Fruit fly (Drosophila melanogaster) whole organism, embryonic: Measurements from ENCODE around the gene Jupiter.
A peak's percentile ranks its signal among the peaks of the same experiment; 100 is the strongest.

Experiments used
- ATbp ChIP-seq: fragments of 200-800 bp; sonication (Bioruptor generic); optimal IDR thresholded peaks from 2 replicates; lab custom pipeline; 2017; ENCODE audit warnings: missing biosample characterization, mild to moderate bottlenecking, missing genetic modification characterization, missing genetic modification reagents
- Ada2b ChIP-seq: fragments of 200-800 bp; sonication (Bioruptor generic); IDR thresholded peaks from 2 replicates; pipeline ENCODE4 v1.3.6; 2022; ENCODE audit warnings: missing biosample characterization, missing genetic modification characterization
- Atf6 ChIP-seq: fragments of 200-800 bp; sonication (Bioruptor generic); IDR thresholded peaks from 2 replicates; pipeline ENCODE4 v1.3.6; 2022; ENCODE audit warnings: missing biosample characterization, missing genetic modification characterization
- CG1024 ChIP-seq: fragments of 200-800 bp; sonication (Bioruptor generic); IDR thresholded peaks from 2 replicates; pipeline ENCODE4 v1.3.6; 2022; ENCODE audit warnings: missing biosample characterization, missing genetic modification characterization
- CG13424 ChIP-seq: fragments of 200-800 bp; sonication (Bioruptor generic); optimal IDR thresholded peaks from 2 replicates; lab custom pipeline; 2019; ENCODE audit warnings: missing biosample characterization, mild to moderate bottlenecking, missing genetic modification characterization, moderate library complexity
- CG17359 ChIP-seq: fragments of 200-800 bp; sonication (Bioruptor generic); optimal IDR thresholded peaks from 3 replicates; lab custom pipeline; 2018; ENCODE audit warnings: missing biosample characterization, mild to moderate bottlenecking, missing genetic modification characterization, moderate library complexity
- CG17385 ChIP-seq: fragments of 200-800 bp; sonication (Bioruptor generic); optimal IDR thresholded peaks from 3 replicates; lab custom pipeline; 2018; ENCODE audit warnings: missing biosample characterization, mild to moderate bottlenecking, missing genetic modification characterization
- CG17829 ChIP-seq: fragments of 200-800 bp; optimal IDR thresholded peaks from 2 replicates; lab custom pipeline; 2019; ENCODE audit warnings: missing biosample characterization, mild to moderate bottlenecking, missing genetic modification characterization, moderate library complexity
- CG1792 ChIP-seq: fragments of 200-800 bp; sonication (Bioruptor generic); optimal IDR thresholded peaks from 2 replicates; lab custom pipeline; 2016; ENCODE audit warnings: missing biosample characterization, missing genetic modification characterization
- CG18476 ChIP-seq: fragments of 200-800 bp; sonication (Bioruptor generic); optimal IDR thresholded peaks from 2 replicates; lab custom pipeline; 2016; ENCODE audit warnings: missing biosample characterization, mild to moderate bottlenecking, missing genetic modification characterization
- CG2116 ChIP-seq: fragments of 200-800 bp; sonication (Bioruptor generic); optimal IDR thresholded peaks from 3 replicates; lab custom pipeline; 2018; ENCODE audit warnings: missing biosample characterization, mild to moderate bottlenecking, missing genetic modification characterization
- CG2712 ChIP-seq: fragments of 200-800 bp; optimal IDR thresholded peaks from 3 replicates; lab custom pipeline; 2019; ENCODE audit warnings: missing biosample characterization, mild to moderate bottlenecking, missing genetic modification characterization, moderate library complexity
- CG2889 ChIP-seq: fragments of 200-800 bp; sonication (Bioruptor generic); IDR thresholded peaks from 3 replicates; pipeline ENCODE4 v1.3.6; 2022; ENCODE audit warnings: missing biosample characterization, missing genetic modification characterization
- CG31388 ChIP-seq: fragments of 200-800 bp; sonication (Bioruptor generic); optimal IDR thresholded peaks from 2 replicates; lab custom pipeline; 2016; ENCODE audit warnings: missing biosample characterization, missing genetic modification characterization
- CG4424 ChIP-seq: fragments of 200-800 bp; sonication (Bioruptor generic); optimal IDR thresholded peaks from 3 replicates; lab custom pipeline; 2016; ENCODE audit warnings: missing biosample characterization, missing genetic modification characterization
- CG4730 ChIP-seq: fragments of 200-800 bp; sonication (Bioruptor generic); IDR thresholded peaks from 2 replicates; pipeline ENCODE4 v1.3.6; 2022; ENCODE audit warnings: missing biosample characterization, missing genetic modification characterization
- CG6765 ChIP-seq: fragments of 200-800 bp; sonication (Bioruptor generic); optimal IDR thresholded peaks from 3 replicates; lab custom pipeline; 2017; ENCODE audit warnings: missing biosample characterization, mild to moderate bottlenecking, missing genetic modification characterization
- CG7271 ChIP-seq: fragments of 200-800 bp; sonication (Bioruptor generic); optimal IDR thresholded peaks from 2 replicates; lab custom pipeline; 2018; ENCODE audit warnings: missing biosample characterization, mild to moderate bottlenecking, missing genetic modification characterization, moderate library complexity
- CG7372 ChIP-seq: fragments of 200-800 bp; sonication (Bioruptor generic); IDR thresholded peaks from 2 replicates; pipeline ENCODE4 v1.3.6; 2022; ENCODE audit warnings: missing biosample characterization, missing genetic modification characterization
- Elba2 ChIP-seq: fragments of 200-800 bp; sonication (Bioruptor generic); optimal IDR thresholded peaks from 3 replicates; lab custom pipeline; 2016; ENCODE audit warnings: missing biosample characterization, missing genetic modification characterization
- H15 ChIP-seq: fragments of 200-800 bp; sonication (Bioruptor generic); IDR thresholded peaks from 3 replicates; pipeline ENCODE4 v1.3.6; 2022; ENCODE audit warnings: missing biosample characterization, missing genetic modification characterization
- Hmr ChIP-seq: fragments of 200-800 bp; sonication (Bioruptor generic); optimal IDR thresholded peaks from 3 replicates; lab custom pipeline; 2017; ENCODE audit warnings: mild to moderate bottlenecking, missing biosample characterization, missing genetic modification reagents, missing genetic modification characterization
- Hr78 ChIP-seq, 2 experiments: fragments of 200-800 bp in 1 of 2; fragments of >200 bp in 1 of 2; sonication (Bioruptor generic) in 1 of 2; optimal IDR thresholded peaks; 2 replicates each; lab custom pipeline; 2017 to 2019; ENCODE audit warnings: missing biosample characterization in 2 of 2, missing genetic modification characterization in 2 of 2, mild to moderate bottlenecking in 1 of 2, moderate library complexity in 1 of 2
- Lhr ChIP-seq: fragments of 200-800 bp; sonication (Bioruptor generic); optimal IDR thresholded peaks from 3 replicates; lab custom pipeline; 2017; ENCODE audit warnings: mild to moderate bottlenecking, missing biosample characterization, missing genetic modification reagents, missing genetic modification characterization
- MBD-R2 ChIP-seq: fragments of 200-800 bp; sonication (Bioruptor generic); IDR thresholded peaks from 2 replicates; pipeline ENCODE4 v1.3.6; 2022; ENCODE audit warnings: missing biosample characterization, missing genetic modification characterization
- Mes4 ChIP-seq: fragments of 200-800 bp; sonication (Bioruptor generic); optimal IDR thresholded peaks from 2 replicates; lab custom pipeline; 2016; ENCODE audit warnings: missing biosample characterization, missing genetic modification characterization
- Oaz ChIP-seq: fragments of 200-800 bp; sonication (Bioruptor generic); IDR thresholded peaks from 2 replicates; pipeline ENCODE4 v1.3.6; 2022; ENCODE audit warnings: missing biosample characterization, missing genetic modification characterization
- Opbp ChIP-seq: fragments of 200-800 bp; sonication (Bioruptor generic); IDR thresholded peaks from 3 replicates; pipeline ENCODE4 v1.3.6; 2022; ENCODE audit warnings: missing biosample characterization, missing genetic modification characterization; ENCODE audit not compliant: partially characterized antibody
- Ptx1 ChIP-seq: fragments of 200-800 bp; sonication (Bioruptor generic); IDR thresholded peaks from 2 replicates; pipeline ENCODE4 v1.3.6; 2022; ENCODE audit warnings: missing biosample characterization, missing genetic modification characterization
- Rfx ChIP-seq: fragments of 200-800 bp; sonication (Bioruptor generic); IDR thresholded peaks from 2 replicates; pipeline ENCODE4 v1.3.6; 2022; ENCODE audit warnings: missing biosample characterization, missing genetic modification characterization
- Usf ChIP-seq: fragments of 200-800 bp; sonication (Bioruptor generic); optimal IDR thresholded peaks from 2 replicates; lab custom pipeline; 2017; ENCODE audit warnings: missing genotype, missing biosample characterization, missing genetic modification characterization
- Vsx1 ChIP-seq: fragments of 200-800 bp; sonication (Bioruptor generic); optimal IDR thresholded peaks from 2 replicates; lab custom pipeline; 2017; ENCODE audit warnings: missing biosample characterization, mild to moderate bottlenecking, missing genetic modification characterization, missing genetic modification reagents
- ato ChIP-seq: fragments of 200-800 bp; sonication (Bioruptor generic); IDR thresholded peaks from 2 replicates; pipeline ENCODE4 v1.3.6; 2022; ENCODE audit warnings: missing biosample characterization, missing genetic modification characterization; ENCODE audit not compliant: partially characterized antibody
- br ChIP-seq: fragments of >200 bp; optimal IDR thresholded peaks from 2 replicates; lab custom pipeline; 2017
- bsh ChIP-seq, 2 experiments: fragments of 200-800 bp; sonication (Bioruptor generic); optimal IDR thresholded peaks; 2 replicates each; lab custom pipeline; 2017 to 2018; ENCODE audit warnings: mild to moderate bottlenecking in 2 of 2, missing biosample characterization in 2 of 2, missing genetic modification characterization in 2 of 2, moderate library complexity in 1 of 2
- cas ChIP-seq: fragments of 200-800 bp; sonication (Bioruptor generic); IDR thresholded peaks from 2 replicates; pipeline ENCODE4 v1.3.6; 2022; ENCODE audit warnings: missing biosample characterization, missing genetic modification characterization
- ci ChIP-seq: fragments of 200-800 bp; sonication (Bioruptor generic); IDR thresholded peaks from 3 replicates; pipeline ENCODE4 v1.3.6; 2022; ENCODE audit warnings: missing biosample characterization, missing genetic modification characterization
- dpn ChIP-seq, 2 experiments: fragments of 200-800 bp; sonication (Bioruptor generic); optimal IDR thresholded peaks; 3 replicates each; lab custom pipeline; 2016; ENCODE audit warnings: missing biosample characterization in 2 of 2, missing genetic modification characterization in 2 of 2
- dysf ChIP-seq: fragments of 200-800 bp; sonication (Bioruptor generic); IDR thresholded peaks from 3 replicates; pipeline ENCODE4 v1.3.6; 2022; ENCODE audit warnings: missing biosample characterization, missing genetic modification characterization
- emc ChIP-seq: fragments of 200-800 bp; sonication (Bioruptor generic); optimal IDR thresholded peaks from 2 replicates; lab custom pipeline; 2016; ENCODE audit warnings: missing biosample characterization, missing genetic modification characterization
- eve ChIP-seq, 2 experiments: fragments of >200 bp; optimal IDR thresholded peaks; 2 replicates each; lab custom pipeline; 2017; ENCODE audit warnings: missing biosample characterization in 2 of 2, missing genetic modification characterization in 2 of 2
- gcm2 ChIP-seq: fragments of 200-800 bp; sonication (Bioruptor generic); optimal IDR thresholded peaks from 2 replicates; lab custom pipeline; 2016; ENCODE audit warnings: missing biosample characterization, missing genetic modification characterization
- hth ChIP-seq: fragments of >200 bp; optimal IDR thresholded peaks from 2 replicates; lab custom pipeline; 2017; ENCODE audit warnings: inconsistent platforms
- klu ChIP-seq: fragments of 200-800 bp; sonication (Bioruptor generic); IDR thresholded peaks from 2 replicates; pipeline ENCODE4 v1.3.6; 2022; ENCODE audit warnings: missing biosample characterization, missing genetic modification characterization
- knrl ChIP-seq: fragments of 200-800 bp; sonication (Bioruptor generic); IDR thresholded peaks from 3 replicates; pipeline ENCODE4 v1.3.6; 2022; ENCODE audit warnings: missing biosample characterization, missing genetic modification characterization; ENCODE audit not compliant: partially characterized antibody
- pita ChIP-seq: fragments of 200-800 bp; sonication (Bioruptor generic); optimal IDR thresholded peaks from 2 replicates; lab custom pipeline; 2017; ENCODE audit warnings: missing biosample characterization, mild to moderate bottlenecking, missing genetic modification characterization
- pros ChIP-seq: fragments of 200-800 bp; sonication (Bioruptor generic); optimal IDR thresholded peaks from 3 replicates; lab custom pipeline; 2019; ENCODE audit warnings: missing biosample characterization, mild to moderate bottlenecking, missing genetic modification characterization, moderate library complexity
- scrt ChIP-seq: fragments of 200-800 bp; sonication (Bioruptor generic); optimal IDR thresholded peaks from 2 replicates; lab custom pipeline; 2018; ENCODE audit warnings: missing biosample characterization, mild to moderate bottlenecking, missing genetic modification characterization, moderate library complexity
- sens ChIP-seq: fragments of 200-800 bp; sonication (Bioruptor generic); peaks from one replicate; lab custom pipeline; 2016; ENCODE audit warnings: missing biosample characterization, missing genetic modification characterization
- sisA ChIP-seq: fragments of 200-800 bp; sonication (Bioruptor generic); IDR thresholded peaks from 2 replicates; pipeline ENCODE4 v1.3.6; 2022; ENCODE audit warnings: missing biosample characterization, missing genetic modification characterization
- tx ChIP-seq: fragments of 200-800 bp; sonication (Bioruptor generic); optimal IDR thresholded peaks from 2 replicates; lab custom pipeline; 2016; ENCODE audit warnings: missing biosample characterization, missing genetic modification characterization

The Jupiter gene

DNA sequence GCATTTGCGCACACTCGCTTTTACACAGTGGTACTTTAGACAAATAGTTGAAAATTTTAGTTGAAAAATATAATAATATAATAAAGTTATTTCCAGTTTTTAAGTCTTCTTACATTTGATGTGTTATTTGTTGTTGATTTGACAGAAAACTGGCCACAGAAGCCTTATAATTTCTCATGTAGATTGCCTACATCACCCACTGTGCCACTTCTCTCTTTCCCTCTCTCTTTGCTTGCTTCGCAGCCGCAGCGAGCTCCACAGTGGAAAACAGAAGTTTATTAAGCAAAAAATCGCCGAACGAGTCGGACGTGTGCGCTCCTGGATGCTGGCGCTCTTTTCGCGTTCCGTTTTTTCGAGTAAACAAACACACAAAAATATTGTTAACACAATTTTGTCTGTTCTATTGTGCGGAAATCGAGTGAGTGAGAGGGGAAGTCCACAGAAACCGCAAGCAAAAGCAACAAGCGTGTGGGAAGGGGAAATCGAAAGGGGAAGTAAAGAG, 36.2 kb upstream of the Jupiter start, which contains the start of gene CG42327 (continued):
- peak in 1 of 2 experiments; percentile 80 for TF ChIP-seq eve (GFP tag; optimal IDR thresholded peaks at IDR 0.05; lab: Kevin White, UChicago)
- peak in 1 of 2 experiments; percentile 83 for TF ChIP-seq Hr78 (GFP tag; optimal IDR thresholded peaks at IDR 0.05; lab: Kevin White, UChicago)
- peak; percentile 81 for TF ChIP-seq klu (GFP tag; lab: Robert Waterston, UW)
- TF ChIP-seq CG17359 (tag; lab: Kevin White, UChicago), result peak; percentile 96
- TF ChIP-seq CG31388, result peak; percentile 76
- 0 out of 3 replicates have a peak, but pooled peaks have one; percentile 43 for TF ChIP-seq Opbp (GFP tag; lab: Robert Waterston, UW)
- TF ChIP-seq Elba2, result peak; percentile 51
- peak; percentile 98 for TF ChIP-seq CG2712
- peak; percentile 86 for TF ChIP-seq CG7372
- TF ChIP-seq CG13424 (tag; lab: Kevin White, UChicago), result peak; percentile 94
- peak; percentile 91 for TF ChIP-seq Vsx1
- TF ChIP-seq tx (GFP tag; lab: Kevin White, UChicago), result peak; percentile 24
- TF ChIP-seq Atf6 (GFP tag; lab: Robert Waterston, UW), result peak; percentile 91
- TF ChIP-seq Ada2b (GFP tag; lab: Robert Waterston, UW), result peak; percentile 95
- TF ChIP-seq Hmr (GFP tag; lab: Kevin White, UChicago), result peak; percentile 92
- peak; percentile 88 for TF ChIP-seq CG7271 (tag; lab: Kevin White, UChicago)
- peak; percentile 99 for TF ChIP-seq ci (GFP tag; lab: Robert Waterston, UW)
- TF ChIP-seq Oaz (GFP tag; lab: Robert Waterston, UW), result peak; percentile 86
- peak; percentile 91 to 98 for TF ChIP-seq bsh (GFP tag; optimal IDR thresholded peaks at IDR 0.05; lab: Kevin White, UChicago)
- TF ChIP-seq Mes4, result peak; percentile 81
- TF ChIP-seq pita (GFP tag; lab: Kevin White, UChicago), result no peak
- peak; percentile 90 for TF ChIP-seq Rfx (GFP tag; lab: Robert Waterston, UW)
- TF ChIP-seq CG4730 (GFP tag; lab: Robert Waterston, UW), result peak; percentile 93
- TF ChIP-seq CG2116 (GFP tag; lab: Kevin White, UChicago), result peak; percentile 82
- TF ChIP-seq hth, result no peak
- TF ChIP-seq ATbp, result peak; percentile 96
- TF ChIP-seq pros (GFP tag; lab: Kevin White, UChicago), result no peak
- TF ChIP-seq sisA (GFP tag; lab: Robert Waterston, UW), result peak; percentile 94
- peak; percentile 81 for TF ChIP-seq Lhr (GFP tag; lab: Kevin White, UChicago)
- peak; percentile 85 for TF ChIP-seq CG6765 (GFP tag; lab: Kevin White, UChicago)
- peak; percentile 73 to 94 for TF ChIP-seq dpn (GFP tag; optimal IDR thresholded peaks at IDR 0.05; lab: Kevin White, UChicago)
- peak; percentile 65 for TF ChIP-seq CG1792
- TF ChIP-seq br (lab: Kevin White, UChicago), result no peak
- TF ChIP-seq MBD-R2 (GFP tag; lab: Robert Waterston, UW), result peak; percentile 67
- TF ChIP-seq H15 (GFP tag; lab: Robert Waterston, UW), result peak; percentile 97
- TF ChIP-seq ato (GFP tag; lab: Robert Waterston, UW), result 0 out of 2 replicates have a peak, but pooled peaks have one; percentile 26
- TF ChIP-seq CG17829 (tag; lab: Kevin White, UChicago), result peak; percentile 96
- peak; percentile 99 for TF ChIP-seq sens (GFP tag; lab: Kevin White, UChicago)
- TF ChIP-seq CG4424 (GFP tag; lab: Kevin White, UChicago), result peak; percentile 95
- TF ChIP-seq CG1024 (GFP tag; lab: Robert Waterston, UW), result peak; percentile 91
- TF ChIP-seq CG17385 (GFP tag; lab: Kevin White, UChicago), result peak; percentile 91
- peak; percentile 86 for TF ChIP-seq scrt (GFP tag; lab: Kevin White, UChicago)
- peak; percentile 78 for TF ChIP-seq cas
- peak; percentile 61 for TF ChIP-seq Usf (GFP tag; lab: Kevin White, UChicago)
- peak; percentile 88 for TF ChIP-seq CG2889 (GFP tag; lab: Robert Waterston, UW)
- peak; percentile 96 for TF ChIP-seq Ptx1
- TF ChIP-seq gcm2, result peak; percentile 85
- TF ChIP-seq CG18476 (GFP tag; lab: Kevin White, UChicago), result peak; percentile 86
- TF ChIP-seq emc (GFP tag; lab: Kevin White, UChicago), result no peak
- peak; percentile 94 for TF ChIP-seq dysf
- no peak; the same call in 2 of the 3 replicates for TF ChIP-seq knrl (GFP tag; lab: Robert Waterston, UW)
